Worm (Caenorhabditis elegans) whole organism, L2 larva: ENCODE data around the gene C35A5.10.

Source experiments
- ceh-82 ChIP-seq: fragments of 150-350 bp; optimal IDR thresholded peaks from 2 replicates; lab custom pipeline; 2014; ENCODE audit warnings: missing biosample characterization, missing genetic modification characterization
- egl-27 ChIP-seq: sonication (generic microtip); optimal IDR thresholded peaks from 3 replicates; lab custom pipeline; 2017; ENCODE audit warnings: missing biosample characterization, missing genetic modification reagents, missing genetic modification characterization
- nhr-237 ChIP-seq: fragments of 150-350 bp; optimal IDR thresholded peaks from 2 replicates; lab custom pipeline; 2014; ENCODE audit warnings: missing biosample characterization, missing genetic modification characterization
- snpc-4 ChIP-seq: fragments of 150-350 bp; optimal IDR thresholded peaks from 2 replicates; lab custom pipeline; 2014; ENCODE audit warnings: missing biosample characterization, missing genetic modification characterization
- unc-39 ChIP-seq: fragments of 150-350 bp; optimal IDR thresholded peaks from 2 replicates; lab custom pipeline; 2014; ENCODE audit warnings: missing biosample characterization, missing genetic modification characterization
- unc-62 ChIP-seq: fragments of 150-350 bp; optimal IDR thresholded peaks from 2 replicates; lab custom pipeline; 2014; ENCODE audit warnings: missing biosample characterization, missing genetic modification reagents, missing genetic modification characterization
- ztf-4 ChIP-seq: fragments of 150-350 bp; optimal IDR thresholded peaks from 2 replicates; lab custom pipeline; 2014; ENCODE audit warnings: missing biosample characterization, missing genetic modification characterization

ce11 chrV:10548981-10549380 is 45.0 kb downstream of the C35A5.10 start, which contains the start of gene srd-34:
- TF ChIP-seq unc-39 (tag; lab: Kevin White, UChicago): no peak
- TF ChIP-seq ztf-4 (tag; lab: Kevin White, UChicago): no peak
- TF ChIP-seq egl-27 (tag; lab: Kevin White, UChicago): no peak
- TF ChIP-seq ceh-82 (tag; lab: Kevin White, UChicago): no peak
- no peak for TF ChIP-seq unc-62
- TF ChIP-seq snpc-4 (tag; lab: Kevin White, UChicago): no peak
- no peak for TF ChIP-seq nhr-237 (tag; lab: Kevin White, UChicago)
